1 fruit fly cellular context compared by ENCODE assay signal in genomic region chr3L:724518-725341, dm6.
TF ChIP-seq lines count a peak whose summit lies in the region.

No protein-coding gene starts in this region.

TF ChIP-seq in whole organism, embryonic, 481 proteins besides CTCF, POLR2A, EP300 and RAD21 (continued from another document):
- TF ChIP-seq hkb (optimal IDR thresholded peaks at IDR 0.05; lab: Kevin White, UChicago) (no peak), hkb (GFP tag; IDR thresholded peaks at IDR 0.05; lab: Robert Waterston, UW) (peak; percentile 95), ato (GFP tag; IDR thresholded peaks at IDR 0.05; lab: Robert Waterston, UW; ENCODE audit: partially characterized antibody) (no peak), CG5245 (GFP tag; optimal IDR thresholded peaks at IDR 0.05; lab: Kevin White, UChicago) (peak; percentile 93), fd102C (GFP tag; optimal IDR thresholded peaks at IDR 0.05; lab: Kevin White, UChicago) (peak; percentile 95), CG4707 (GFP tag; optimal IDR thresholded peaks at IDR 0.05; lab: Kevin White, UChicago) (peak; percentile 98), CG6813 (GFP tag; optimal IDR thresholded peaks at IDR 0.05; lab: Kevin White, UChicago) (peak; percentile 93), CG10147 (GFP tag; optimal IDR thresholded peaks at IDR 0.05; lab: Kevin White, UChicago) (peak; percentile 59), p53 (GFP tag; optimal IDR thresholded peaks at IDR 0.05; lab: Kevin White, UChicago) (peak; percentile 88), CG2202 (tag; optimal IDR thresholded peaks at IDR 0.05; lab: Kevin White, UChicago) (peak; percentile 99), mld (GFP tag; IDR thresholded peaks at IDR 0.05; lab: Robert Waterston, UW; ENCODE audit: partially characterized antibody) (no peak), CG16863 (GFP tag; optimal IDR thresholded peaks at IDR 0.05; lab: Kevin White, UChicago) (peak; percentile 94), sc (optimal IDR thresholded peaks at IDR 0.05; lab: Kevin White, UChicago) (no peak), sc (GFP tag; optimal IDR thresholded peaks at IDR 0.05; lab: Kevin White, UChicago) (peak; percentile 98), esg (GFP tag; conservative IDR thresholded peaks at IDR 0.05; lab: Robert Waterston, UW) (peak; percentile 87), CG1603 (tag; optimal IDR thresholded peaks at IDR 0.05; lab: Kevin White, UChicago) (peak; percentile 95), dati (GFP tag; IDR thresholded peaks at IDR 0.05; lab: Robert Waterston, UW) (peak; percentile 90), CG42726 (GFP tag; IDR thresholded peaks at IDR 0.05; lab: Robert Waterston, UW; ENCODE audit: partially characterized antibody) (no peak), disco-r (GFP tag; optimal IDR thresholded peaks at IDR 0.05; lab: Kevin White, UChicago) (peak; percentile 86), CG18476 (GFP tag; optimal IDR thresholded peaks at IDR 0.05; lab: Kevin White, UChicago) (peak; percentile 90), cato (GFP tag; optimal IDR thresholded peaks at IDR 0.05; lab: Kevin White, UChicago; ENCODE audit: borderline replicate concordance) (peak; percentile 93), dmrt99B (tag; optimal IDR thresholded peaks at IDR 0.05; lab: Kevin White, UChicago) (peak; percentile 91), Rx (GFP tag; IDR thresholded peaks at IDR 0.05; lab: Robert Waterston, UW) (peak; percentile 96), CG7963 (GFP tag; IDR thresholded peaks at IDR 0.05; lab: Robert Waterston, UW; ENCODE audit: partially characterized antibody) (no peak), CG16815 (GFP tag; optimal IDR thresholded peaks at IDR 0.05; lab: Kevin White, UChicago) (peak; percentile 90), jigr1 (GFP tag; IDR thresholded peaks at IDR 0.05; lab: Robert Waterston, UW) (peak; percentile 87; the same call in 2 of the 3 replicates), Sin3A (optimal IDR thresholded peaks at IDR 0.05; lab: Kevin White, UChicago) (no peak), zen2 (GFP tag; IDR thresholded peaks at IDR 0.05; lab: Robert Waterston, UW; ENCODE audit: partially characterized antibody) (no peak), Atf6 (GFP tag; IDR thresholded peaks at IDR 0.05; lab: Robert Waterston, UW) (peak; percentile 70; the same call in 1 of the 2 replicates), CG34422 (GFP tag; IDR thresholded peaks at IDR 0.05; lab: Robert Waterston, UW) (peak; percentile 94), CG3407 (GFP tag; optimal IDR thresholded peaks at IDR 0.05; lab: Kevin White, UChicago) (peak; percentile 97), run (tag; optimal IDR thresholded peaks at IDR 0.05; lab: Kevin White, UChicago) (peak; percentile 83), schlank (tag; optimal IDR thresholded peaks at IDR 0.05; lab: Kevin White, UChicago) (peak; percentile 34), trh (GFP tag; optimal IDR thresholded peaks at IDR 0.05; lab: Kevin White, UChicago) (peak; percentile 89), onecut (GFP tag; IDR thresholded peaks at IDR 0.05; lab: Robert Waterston, UW) (peak; percentile 92)
